Worm (Caenorhabditis elegans): ENCODE measurements around the gene srh-68.
A peak's percentile ranks its signal among the peaks of the same experiment; 100 is the strongest.
"Not testable (repeated sequence)": the region's sequence is repeated elsewhere in the genome, so short reads cannot be mapped to it uniquely, and the experiment has no call there.

Gene srh-68

ce11 chrII:12530958-12531357 is 23.8 kb downstream of the srh-68 start, which contains the start of gene srx-120:
TSS of gene srx-120 (plus strand) at chrII:12531258.
- TF ChIP-seq R02D3.7 (tag; optimal IDR thresholded peaks at IDR 0.05), result no peak
- TF ChIP-seq ztf-11 (tag; optimal IDR thresholded peaks at IDR 0.05), result no peak

- TF ChIP-seq jun-1 (tag; optimal IDR thresholded peaks at IDR 0.05), result no peak
- no peak for TF ChIP-seq pha-4 (tag; optimal IDR thresholded peaks at IDR 0.05)
- TF ChIP-seq elt-1 (tag; optimal IDR thresholded peaks at IDR 0.05), result no peak
- no peak for TF ChIP-seq pqm-1 (tag; optimal IDR thresholded peaks at IDR 0.05)
- no peak for TF ChIP-seq zag-1 (tag; optimal IDR thresholded peaks at IDR 0.05)
Observed at ce11 chrII:12535297-12535803, 28.2 kb downstream of the srh-68 start, which contains the start of gene nimk-1. TSS of gene nimk-1 (plus strand) at chrII:12535753.

DNA sequence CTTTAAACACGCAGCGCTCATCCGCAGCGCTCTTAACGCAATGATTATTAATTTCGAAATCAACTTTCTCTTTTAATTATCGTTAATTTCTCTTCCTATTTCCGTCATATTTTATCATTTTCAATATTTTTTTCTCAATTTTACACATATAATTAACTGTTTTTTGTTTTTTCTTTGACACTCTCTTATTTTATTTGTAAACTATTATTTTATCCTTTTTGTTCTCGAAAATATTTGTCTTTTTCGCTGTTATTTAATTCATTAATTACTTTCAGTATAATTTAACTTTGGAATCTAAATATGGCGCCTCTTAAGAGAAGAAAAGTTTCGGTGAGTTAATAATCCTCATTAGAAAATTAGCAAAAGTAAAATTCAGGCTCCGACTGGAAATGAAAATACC is 29.1 kb downstream of the srh-68 start, which contains the start of gene F49C5.3:
Gene F49C5.3, plus strand, starts transcription at position 301 of the 400 bp plus-strand sequence.
- TF ChIP-seq mdl-1 (tag; optimal IDR thresholded peaks at IDR 0.05); ama-1 (optimal IDR thresholded peaks at IDR 0.05); mml-1 (tag; optimal IDR thresholded peaks at IDR 0.05): not testable (repeated sequence)

DNA sequence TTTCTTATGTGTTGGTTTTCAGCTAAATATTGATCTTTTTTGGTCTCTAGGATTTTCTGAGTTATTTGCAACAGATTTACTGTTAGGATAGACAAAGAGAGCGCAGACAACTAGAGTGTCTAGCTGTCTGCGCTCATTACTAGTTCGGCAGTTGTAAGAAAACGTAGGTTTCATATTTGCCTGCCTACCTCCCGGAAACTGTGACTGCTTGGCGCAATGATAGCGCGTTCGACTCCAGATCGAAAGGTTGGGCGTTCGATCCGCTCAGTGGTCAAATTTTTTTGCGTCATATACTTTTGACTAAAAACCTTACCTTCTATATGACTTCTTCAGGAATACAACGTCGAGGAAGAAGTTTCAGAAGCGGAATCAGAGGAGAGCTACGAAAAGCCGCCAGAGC is 32.3 kb downstream of the srh-68 start:
- no peak for TF ChIP-seq nhr-12 (tag; optimal IDR thresholded peaks at IDR 0.05)
- TF ChIP-seq eor-1 (tag; optimal IDR thresholded peaks at IDR 0.05), result no peak
- no peak for TF ChIP-seq jun-1 (tag; optimal IDR thresholded peaks at IDR 0.05)
- no peak for TF ChIP-seq nhr-28 (tag; optimal IDR thresholded peaks at IDR 0.05)
- TF ChIP-seq snpc-4 (tag; optimal IDR thresholded peaks at IDR 0.05), result no peak
- TF ChIP-seq nhr-11 (tag; optimal IDR thresholded peaks at IDR 0.05), result no peak
- no peak for TF ChIP-seq ceh-82 (tag; optimal IDR thresholded peaks at IDR 0.05)
- no peak for TF ChIP-seq fkh-10 (GFP tag; optimal IDR thresholded peaks at IDR 0.05)
- no peak for TF ChIP-seq unc-39 (tag; optimal IDR thresholded peaks at IDR 0.05)
- no peak for TF ChIP-seq ztf-11 (tag; optimal IDR thresholded peaks at IDR 0.05)
- TF ChIP-seq fkh-2 (tag; optimal IDR thresholded peaks at IDR 0.05), result no peak

DNA sequence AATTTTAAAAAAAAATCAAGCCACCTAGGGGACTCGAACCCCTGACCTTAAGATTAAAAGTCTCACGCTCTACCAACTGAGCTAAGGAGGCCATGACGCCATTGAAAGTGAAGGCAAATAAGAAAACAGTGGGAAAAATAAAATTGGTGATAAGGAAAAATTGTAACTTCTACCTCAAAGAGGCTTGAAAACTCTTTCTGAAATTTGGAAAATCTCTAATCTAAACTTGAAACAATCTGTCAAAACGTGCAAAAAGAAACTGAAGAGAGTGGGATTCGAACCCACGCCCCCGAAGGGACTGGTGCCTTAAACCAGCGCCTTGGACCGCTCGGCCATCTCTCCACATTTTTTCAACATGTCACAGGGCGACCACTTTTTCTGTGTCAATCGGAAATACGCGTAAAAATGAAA is 34.5 kb downstream of the srh-68 start:
- TF ChIP-seq lsy-12 (tag; optimal IDR thresholded peaks at IDR 0.05) (peak; percentile 38), nhr-43 (tag; optimal IDR thresholded peaks at IDR 0.05; ENCODE audit: poor library complexity, severe bottlenecking) (peak; percentile 24), elt-2 (tag; optimal IDR thresholded peaks at IDR 0.05) (peak; percentile 46), nfya-1 (tag; optimal IDR thresholded peaks at IDR 0.05; ENCODE audit: insufficient read depth) (peak; percentile 23)

DNA sequence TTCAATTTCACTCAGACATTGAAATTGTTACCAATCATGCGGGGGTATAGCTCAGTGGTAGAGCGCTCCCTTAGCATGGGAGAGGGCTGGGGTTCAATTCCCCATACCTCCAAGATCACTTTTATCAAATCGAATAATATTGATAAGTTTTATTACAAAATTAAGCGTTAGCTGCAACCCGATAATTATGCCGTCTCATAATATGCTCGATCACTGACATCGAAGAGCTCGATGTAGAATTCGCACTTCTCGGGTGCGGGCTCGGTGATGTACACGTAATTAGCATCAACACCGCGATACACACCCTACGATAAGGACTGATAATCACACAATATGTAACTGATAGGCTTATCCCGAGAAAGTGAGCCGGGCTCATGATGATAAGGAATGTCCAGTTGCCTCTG is 35.5 kb downstream of the srh-68 start:
- TF ChIP-seq ama-1 (optimal IDR thresholded peaks at IDR 0.05), result no peak
- TF ChIP-seq egl-27 (tag; optimal IDR thresholded peaks at IDR 0.05), result no peak
- peak; percentile 58 for TF ChIP-seq elt-2 (tag; optimal IDR thresholded peaks at IDR 0.05)
- TF ChIP-seq ztf-4 (tag; optimal IDR thresholded peaks at IDR 0.05), result no peak

ce11 chrII:12544533-12544932 is 37.4 kb downstream of the srh-68 start, which contains the start of gene F49C5.9:
TSS of gene F49C5.9 (minus strand) at chrII:12544633.
- TF ChIP-seq ztf-11 (tag; optimal IDR thresholded peaks at IDR 0.05), result no peak
- no peak for TF ChIP-seq pqm-1 (tag; optimal IDR thresholded peaks at IDR 0.05)
- TF ChIP-seq elt-3 (tag; optimal IDR thresholded peaks at IDR 0.05), result no peak
- no peak for TF ChIP-seq fos-1 (tag; optimal IDR thresholded peaks at IDR 0.05)
- no peak for TF ChIP-seq ZK546.5 (tag; optimal IDR thresholded peaks at IDR 0.05)
- TF ChIP-seq nhr-11 (tag; optimal IDR thresholded peaks at IDR 0.05), result no peak
- TF ChIP-seq aly-2 (tag; optimal IDR thresholded peaks at IDR 0.05), result no peak
- TF ChIP-seq mdl-1 (tag; optimal IDR thresholded peaks at IDR 0.05), result no peak
- TF ChIP-seq nhr-67 (tag; optimal IDR thresholded peaks at IDR 0.05), result no peak
- TF ChIP-seq nhr-237 (tag; optimal IDR thresholded peaks at IDR 0.05), result no peak
- no peak for TF ChIP-seq ceh-82 (tag; optimal IDR thresholded peaks at IDR 0.05)
- no peak for TF ChIP-seq ztf-4 (tag; optimal IDR thresholded peaks at IDR 0.05)
- no peak for TF ChIP-seq jun-1 (tag; optimal IDR thresholded peaks at IDR 0.05)
- TF ChIP-seq fkh-2 (tag; optimal IDR thresholded peaks at IDR 0.05), result no peak
- no peak for TF ChIP-seq ama-1 (optimal IDR thresholded peaks at IDR 0.05)
- TF ChIP-seq lin-15B (tag; optimal IDR thresholded peaks at IDR 0.05), result no peak
- TF ChIP-seq ceh-9 (tag; optimal IDR thresholded peaks at IDR 0.05), result no peak
